Worm (Caenorhabditis elegans) whole organism, late embryonic: ENCODE data around the gene F53F4.1.

Experiments used
- ref-2 ChIP-seq: sonication (generic microtip); optimal IDR thresholded peaks from 2 replicates; lab custom pipeline; 2016; ENCODE audit warnings: missing genetic modification characterization, missing compliant biosample characterization
- sox-4 ChIP-seq: sonication (generic microtip); optimal IDR thresholded peaks from 2 replicates; lab custom pipeline; 2017; ENCODE audit warnings: mild to moderate bottlenecking, missing genetic modification characterization, inconsistent platforms, missing compliant biosample characterization
- tbx-7 ChIP-seq: sonication (generic microtip); optimal IDR thresholded peaks from 2 replicates; lab custom pipeline; 2016; ENCODE audit warnings: missing genotype, missing genetic modification characterization, missing compliant biosample characterization

ce11 chrV:13587902-13588301 lies 3.3 kb downstream of the F53F4.1 start, which contains the start of gene F53F4.17:
- no peak for TF ChIP-seq tbx-7 (tag; lab: Kevin White, UChicago)
- TF ChIP-seq sox-4 = no peak
- TF ChIP-seq ref-2 (tag; lab: Kevin White, UChicago) = no peak
